Worm (Caenorhabditis elegans): Measurements from ENCODE around the gene R09H10.3.

DNA sequence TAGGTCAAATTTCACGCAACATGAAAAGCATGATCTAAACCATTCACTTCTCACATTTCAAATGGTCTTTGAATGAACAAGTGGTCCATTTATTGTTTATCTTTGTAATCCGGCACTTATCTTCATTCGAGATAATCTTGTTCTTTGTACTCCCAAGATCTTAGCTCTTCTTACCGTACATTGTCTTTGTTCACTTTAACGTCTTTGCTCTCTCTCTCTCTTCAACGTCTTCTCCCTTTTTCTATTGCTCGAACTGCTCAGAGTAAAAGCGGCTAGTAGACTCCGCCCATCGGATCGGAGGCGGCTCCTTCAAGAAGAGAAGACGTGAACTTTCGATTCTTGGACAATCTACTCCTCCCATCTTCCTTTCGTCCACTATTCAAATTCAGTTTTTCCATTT, 29.8 kb downstream of the R09H10.3 start, which contains the start of gene F56C4.1:
- TF ChIP-seq fos-1 (tag; optimal IDR thresholded peaks at IDR 0.05) (no peak), unc-62 (GFP tag; optimal IDR thresholded peaks at IDR 0.05 in 1 of 2) (no peak), unc-62 (tag; optimal IDR thresholded peaks at IDR 0.05) (no peak), F37D6.2 (tag; optimal IDR thresholded peaks at IDR 0.05) (no peak), daf-8 (GFP tag; IDR thresholded peaks at IDR 0.05) (no peak), zfp-2 (tag; optimal IDR thresholded peaks at IDR 0.05) (no peak), dpl-1 (GFP tag; optimal IDR thresholded peaks at IDR 0.05) (no peak), zip-11 (GFP tag; IDR thresholded peaks at IDR 0.05) (no peak), mdl-1 (tag; optimal IDR thresholded peaks at IDR 0.05) (no peak), ama-1 (optimal IDR thresholded peaks at IDR 0.05) (no peak), mep-1 (tag; optimal IDR thresholded peaks at IDR 0.05) (no peak), skn-1 (tag; optimal IDR thresholded peaks at IDR 0.05) (no peak), aly-2 (tag; optimal IDR thresholded peaks at IDR 0.05) (no peak)
